Worm (Caenorhabditis elegans): Measurements from ENCODE around the gene F11G11.13.

DNA sequence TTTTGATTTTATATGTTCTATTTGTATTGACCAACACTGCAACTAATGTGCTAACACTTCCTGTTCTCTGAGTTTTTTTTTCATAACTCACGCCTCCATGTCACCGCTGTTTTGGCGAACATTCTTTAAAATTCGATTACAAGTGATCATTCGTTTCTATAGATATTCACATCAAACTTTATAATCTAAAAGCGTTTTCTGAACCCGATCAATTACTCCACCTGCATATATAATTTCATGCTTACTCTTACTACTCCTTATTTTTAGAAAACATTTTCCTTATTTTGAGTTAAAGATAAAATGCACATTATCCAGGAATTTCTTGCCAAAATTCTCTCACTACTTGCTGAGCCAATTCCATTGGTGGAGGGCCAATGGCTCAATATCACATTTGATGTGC lies 10.0 kb upstream of the F11G11.13 start, which contains the start of gene R05F9.7:
- TF ChIP-seq elt-1 (tag; optimal IDR thresholded peaks at IDR 0.05; ENCODE audit: borderline replicate concordance, insufficient read depth): no peak
- TF ChIP-seq ham-2 (GFP tag; optimal IDR thresholded peaks at IDR 0.05): no peak
- TF ChIP-seq ztf-11 (tag; optimal IDR thresholded peaks at IDR 0.05): no peak
- TF ChIP-seq lin-32 (GFP tag; optimal IDR thresholded peaks at IDR 0.05): no peak
- no peak for TF ChIP-seq unc-39 (tag; optimal IDR thresholded peaks at IDR 0.05)
- TF ChIP-seq mab-5 (tag; optimal IDR thresholded peaks at IDR 0.05): no peak
- no peak for TF ChIP-seq nhr-237 (tag; optimal IDR thresholded peaks at IDR 0.05)
- TF ChIP-seq mls-2 (tag; optimal IDR thresholded peaks at IDR 0.05): no peak
- no peak for TF ChIP-seq pha-4 (tag; optimal IDR thresholded peaks at IDR 0.05)
- no peak for TF ChIP-seq elt-3 (tag; optimal IDR thresholded peaks at IDR 0.05)
- no peak for TF ChIP-seq nhr-28 (tag; optimal IDR thresholded peaks at IDR 0.05)
- TF ChIP-seq blmp-1 (tag; optimal IDR thresholded peaks at IDR 0.05): no peak
